Worm (Caenorhabditis elegans) whole organism, L1 larva: ENCODE results near the gene slc-36.5.

Experiments used
- C34B4.2 ChIP-seq: sonication (generic microtip); optimal IDR thresholded peaks from 2 replicates; lab custom pipeline; 2017; ENCODE audit warnings: mild to moderate bottlenecking, missing genetic modification characterization, missing compliant biosample characterization
- F16B12.6 ChIP-seq: fragments of 150-350 bp; optimal IDR thresholded peaks from 2 replicates; lab custom pipeline; 2014; ENCODE audit warnings: missing biosample characterization, missing genetic modification characterization
- aha-1 ChIP-seq: fragments of 150-350 bp; optimal IDR thresholded peaks from 2 replicates; lab custom pipeline; 2014; ENCODE audit warnings: missing biosample characterization, missing genetic modification characterization
- ceh-63 ChIP-seq: fragments of 200-800 bp; sonication (Bioruptor generic); optimal IDR thresholded peaks from 2 replicates; lab custom pipeline; 2018; ENCODE audit warnings: mild to moderate bottlenecking, missing genetic modification characterization, missing compliant biosample characterization
- ceh-8 ChIP-seq: fragments of 200-800 bp; sonication (Bioruptor generic); optimal IDR thresholded peaks from 2 replicates; lab custom pipeline; 2018; ENCODE audit warnings: mild to moderate bottlenecking, missing genetic modification characterization, moderate library complexity, missing compliant biosample characterization
- ceh-82 ChIP-seq, 3 experiments: fragments of 150-350 bp in 1 of 3; sonication (generic microtip) in 2 of 3; optimal IDR thresholded peaks; 2 replicates each; lab custom pipeline; 2014 to 2017; ENCODE audit warnings: missing biosample characterization in 3 of 3, missing genetic modification characterization in 3 of 3
- dpl-1 ChIP-seq, 3 experiments: fragments of 150-350 bp in 2 of 3; sonication (generic microtip) in 1 of 3; optimal IDR thresholded peaks; 2 replicates each; lab custom pipeline; 2014 to 2017; ENCODE audit warnings: missing biosample characterization in 3 of 3, missing genetic modification characterization in 3 of 3, missing genetic modification reagents in 3 of 3
- efl-3 ChIP-seq: fragments of 200-800 bp; sonication (Bioruptor generic); optimal IDR thresholded peaks from 2 replicates; lab custom pipeline; 2018; ENCODE audit warnings: mild to moderate bottlenecking, missing genetic modification characterization, missing compliant biosample characterization
- egl-13 ChIP-seq: sonication (generic microtip); optimal IDR thresholded peaks from 2 replicates; lab custom pipeline; 2016; ENCODE audit warnings: missing genotype, missing genetic modification reagents, missing genetic modification characterization, missing compliant biosample characterization
- elt-2 ChIP-seq: sonication (generic microtip); optimal IDR thresholded peaks from 2 replicates; lab custom pipeline; 2016; ENCODE audit warnings: missing genetic modification characterization, mild to moderate bottlenecking, inconsistent platforms, missing compliant biosample characterization, missing genetic modification reagents
- fkh-10 ChIP-seq: sonication (generic microtip); optimal IDR thresholded peaks from 2 replicates; lab custom pipeline; 2017; ENCODE audit warnings: missing biosample characterization, missing genetic modification reagents, missing genetic modification characterization
- fkh-4 ChIP-seq: sonication (generic microtip); optimal IDR thresholded peaks from 2 replicates; lab custom pipeline; 2016; ENCODE audit warnings: missing compliant biosample characterization, missing genetic modification characterization, borderline replicate concordance
- fkh-8 ChIP-seq: sonication (generic microtip); optimal IDR thresholded peaks from 2 replicates; lab custom pipeline; 2016; ENCODE audit warnings: mild to moderate bottlenecking, missing genetic modification characterization, missing compliant biosample characterization
- grh-1 ChIP-seq: fragments of 200-800 bp; sonication (Bioruptor generic); IDR thresholded peaks from 2 replicates; pipeline ENCODE4 v1.3.6; 2022; ENCODE audit warnings: missing genetic modification reagents, missing genetic modification characterization, missing compliant biosample characterization
- hpl-2 ChIP-seq: fragments of 150-350 bp; optimal IDR thresholded peaks from 2 replicates; lab custom pipeline; 2014; ENCODE audit warnings: missing biosample characterization, missing genetic modification reagents, missing genetic modification characterization
- irx-1 ChIP-seq: sonication (generic microtip); optimal IDR thresholded peaks from 2 replicates; lab custom pipeline; 2016; ENCODE audit warnings: missing genetic modification characterization, missing compliant biosample characterization
- isw-1 ChIP-seq: fragments of 200-800 bp; sonication (Bioruptor generic); IDR thresholded peaks from 2 replicates; pipeline ENCODE4 v1.3.6; 2022; ENCODE audit warnings: missing genetic modification characterization, missing compliant biosample characterization
- lin-13 ChIP-seq: fragments of 150-350 bp; optimal IDR thresholded peaks from 2 replicates; lab custom pipeline; 2014; ENCODE audit warnings: missing biosample characterization, missing genetic modification reagents, missing genetic modification characterization
- lin-14 ChIP-seq: fragments of 200-800 bp; sonication (Bioruptor generic); optimal IDR thresholded peaks from 2 replicates; lab custom pipeline; 2018; ENCODE audit warnings: mild to moderate bottlenecking, missing genetic modification characterization, moderate library complexity, missing compliant biosample characterization
- lin-15B ChIP-seq: fragments of 150-350 bp; sonication (generic microtip); optimal IDR thresholded peaks from 3 replicates; lab custom pipeline; 2014; ENCODE audit warnings: missing biosample characterization, missing genetic modification characterization
- lin-35 ChIP-seq, 2 experiments: fragments of 150-350 bp; optimal IDR thresholded peaks; 2 replicates each; lab custom pipeline; 2014; ENCODE audit warnings: missing biosample characterization in 2 of 2, missing genetic modification characterization in 2 of 2, missing genetic modification reagents in 2 of 2
- lir-3 ChIP-seq: sonication (generic microtip); optimal IDR thresholded peaks from 2 replicates; lab custom pipeline; 2016; ENCODE audit warnings: mild to moderate bottlenecking, missing genetic modification characterization, moderate library complexity, missing compliant biosample characterization; ENCODE audit not compliant: poor library complexity
- lsy-2 ChIP-seq, 2 experiments: fragments of 150-350 bp; optimal IDR thresholded peaks; 2 replicates each; lab custom pipeline; 2014; ENCODE audit warnings: missing biosample characterization in 2 of 2, missing genetic modification characterization in 2 of 2
- mep-1 ChIP-seq: fragments of 150-350 bp; optimal IDR thresholded peaks from 2 replicates; lab custom pipeline; 2014; ENCODE audit warnings: missing biosample characterization, missing genetic modification characterization
- nhr-11 ChIP-seq: fragments of 150-350 bp; optimal IDR thresholded peaks from 2 replicates; lab custom pipeline; 2014; ENCODE audit warnings: missing biosample characterization, missing genetic modification characterization
- nhr-12 ChIP-seq: sonication (generic microtip); optimal IDR thresholded peaks from 2 replicates; lab custom pipeline; 2017; ENCODE audit warnings: missing biosample characterization, missing genetic modification characterization
- nhr-19 ChIP-seq: fragments of 200-800 bp; sonication (Bioruptor generic); conservative IDR thresholded peaks from 2 replicates; pipeline ENCODE4 v1.3.6; 2022; ENCODE audit warnings: missing genetic modification characterization, missing compliant biosample characterization
- nhr-20 ChIP-seq: sonication (generic microtip); optimal IDR thresholded peaks from 2 replicates; lab custom pipeline; 2016; ENCODE audit warnings: mild to moderate bottlenecking, missing genetic modification characterization, missing compliant biosample characterization
- nhr-71 ChIP-seq: sonication (generic microtip); optimal IDR thresholded peaks from 2 replicates; lab custom pipeline; 2016; ENCODE audit warnings: mild to moderate bottlenecking, missing genetic modification characterization, moderate library complexity, missing compliant biosample characterization
- nhr-84 ChIP-seq: sonication (generic microtip); optimal IDR thresholded peaks from 2 replicates; lab custom pipeline; 2017; ENCODE audit warnings: missing biosample characterization, missing genetic modification characterization
- nhr-90 ChIP-seq: sonication (generic microtip); optimal IDR thresholded peaks from 2 replicates; lab custom pipeline; 2016; ENCODE audit warnings: mild to moderate bottlenecking, missing genetic modification characterization, missing compliant biosample characterization; ENCODE audit not compliant: poor library complexity
- pax-3 ChIP-seq: fragments of 200-800 bp; sonication (Bioruptor generic); optimal IDR thresholded peaks from 2 replicates; lab custom pipeline; 2018; ENCODE audit warnings: mild to moderate bottlenecking, missing genetic modification characterization, moderate library complexity, missing compliant biosample characterization
- rnt-1 ChIP-seq: sonication (generic microtip); optimal IDR thresholded peaks from 2 replicates; lab custom pipeline; 2016; ENCODE audit warnings: mild to moderate bottlenecking, missing genetic modification characterization, moderate library complexity, missing compliant biosample characterization
- skn-1 ChIP-seq: fragments of 150-350 bp; optimal IDR thresholded peaks from 2 replicates; lab custom pipeline; 2014; ENCODE audit warnings: missing biosample characterization, missing genetic modification characterization
- sptf-1 ChIP-seq: fragments of 150-350 bp; optimal IDR thresholded peaks from 2 replicates; lab custom pipeline; 2014; ENCODE audit warnings: missing biosample characterization, missing genetic modification characterization
- sup-37 ChIP-seq: fragments of 200-800 bp; sonication (Bioruptor generic); optimal IDR thresholded peaks from 2 replicates; lab custom pipeline; 2018; ENCODE audit warnings: mild to moderate bottlenecking, missing genetic modification characterization, missing compliant biosample characterization
- tbx-2 ChIP-seq: sonication (generic microtip); optimal IDR thresholded peaks from 2 replicates; lab custom pipeline; 2016; ENCODE audit warnings: missing genetic modification characterization, missing compliant biosample characterization
- unc-62 ChIP-seq: fragments of 150-350 bp; optimal IDR thresholded peaks from 2 replicates; lab custom pipeline; 2014; ENCODE audit warnings: missing biosample characterization, missing genetic modification reagents, missing genetic modification characterization
- unc-86 ChIP-seq: sonication (generic microtip); optimal IDR thresholded peaks from 2 replicates; lab custom pipeline; 2016; ENCODE audit warnings: missing genetic modification characterization, missing compliant biosample characterization
- vab-15 ChIP-seq: sonication (generic microtip); optimal IDR thresholded peaks from 2 replicates; lab custom pipeline; 2017; ENCODE audit warnings: missing genotype, mild to moderate bottlenecking, missing genetic modification characterization, missing compliant biosample characterization
- zag-1 ChIP-seq: fragments of 150-350 bp; optimal IDR thresholded peaks from 2 replicates; lab custom pipeline; 2014; ENCODE audit warnings: missing biosample characterization, missing genetic modification characterization
- zip-4 ChIP-seq: fragments of 200-800 bp; sonication (Bioruptor generic); optimal IDR thresholded peaks from 2 replicates; lab custom pipeline; 2018; ENCODE audit warnings: mild to moderate bottlenecking, missing genetic modification characterization, moderate library complexity, missing compliant biosample characterization
- ztf-11 ChIP-seq, 2 experiments: sonication (generic microtip); optimal IDR thresholded peaks; 2 replicates each; lab custom pipeline; 2016 to 2017; ENCODE audit warnings: missing genetic modification characterization in 2 of 2, missing biosample characterization in 1 of 2, missing compliant biosample characterization in 1 of 2

slc-36.5 gene

DNA sequence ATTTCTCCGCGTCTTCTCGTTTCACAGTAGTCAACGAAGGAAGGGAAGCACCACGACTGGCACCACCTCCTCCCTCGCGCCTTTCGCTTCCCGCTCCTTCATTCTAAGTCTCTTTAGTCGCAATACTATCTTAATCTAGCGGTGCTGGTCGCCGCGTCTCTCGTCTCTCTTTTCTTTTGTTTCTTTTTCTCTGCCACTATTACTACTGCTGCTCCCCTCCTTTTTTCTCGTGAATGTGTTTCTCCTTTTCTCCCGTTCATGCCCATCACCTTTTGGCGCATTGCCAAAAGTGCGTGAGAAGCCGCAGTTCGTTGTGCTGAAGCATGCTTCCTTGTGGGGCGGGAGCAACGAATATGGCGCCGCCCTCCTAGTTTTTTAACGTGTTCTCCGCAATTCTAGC, 49.6 kb upstream of the slc-36.5 start (continued):
- no peak for TF ChIP-seq vab-15 (tag; lab: Kevin White, UChicago)
- TF ChIP-seq tbx-2, result peak; percentile 50
- no peak for TF ChIP-seq ceh-8 (GFP tag; lab: Kevin White, UChicago)
- no peak for TF ChIP-seq zag-1
- peak; percentile 67 for TF ChIP-seq nhr-71 (tag; lab: Kevin White, UChicago)
- TF ChIP-seq unc-62 (GFP tag; lab: Kevin White, UChicago), result no peak
- no peak for TF ChIP-seq fkh-4 (tag; lab: Kevin White, UChicago)
- peak in 2 of 3 experiments; percentile 38 to 72 for TF ChIP-seq ceh-82 (tag; optimal IDR thresholded peaks at IDR 0.05; lab: Kevin White, UChicago)
- TF ChIP-seq nhr-90 (tag; lab: Kevin White, UChicago), result peak; percentile 50
- peak; percentile 43 for TF ChIP-seq nhr-19
- TF ChIP-seq ceh-63 (GFP tag; lab: Kevin White, UChicago), result no peak
- no peak for TF ChIP-seq hpl-2
- no peak for TF ChIP-seq efl-3 (GFP tag; lab: Kevin White, UChicago)
- no peak for TF ChIP-seq F16B12.6 (tag; lab: Kevin White, UChicago)
- no peak for TF ChIP-seq sptf-1
- TF ChIP-seq lin-15B (tag; lab: Kevin White, UChicago), result no peak
- no peak for TF ChIP-seq isw-1
- peak; percentile 63 for TF ChIP-seq lin-13 (GFP tag; lab: Kevin White, UChicago)
- no peak for TF ChIP-seq lir-3 (tag; lab: Kevin White, UChicago)
- peak; percentile 59 for TF ChIP-seq nhr-20 (tag; lab: Kevin White, UChicago)
- peak; percentile 84 for TF ChIP-seq mep-1 (tag; lab: Kevin White, UChicago)
- no peak for TF ChIP-seq C34B4.2 (tag; lab: Kevin White, UChicago)
- peak; percentile 76 for TF ChIP-seq skn-1 (tag; lab: Kevin White, UChicago)
- peak; percentile 55 for TF ChIP-seq rnt-1
- TF ChIP-seq elt-2 (tag; lab: Kevin White, UChicago), result peak; percentile 35
- TF ChIP-seq zip-4, result no peak
- TF ChIP-seq unc-86 (tag; lab: Kevin White, UChicago), result peak; percentile 39
- no peak for TF ChIP-seq nhr-11
- peak; percentile 56 to 57 for TF ChIP-seq lin-35 (GFP tag; optimal IDR thresholded peaks at IDR 0.05; lab: Kevin White, UChicago)
- TF ChIP-seq lsy-2 (tag; optimal IDR thresholded peaks at IDR 0.05; lab: Kevin White, UChicago), result peak; percentile 26 to 77
- no peak for TF ChIP-seq nhr-84 (tag; lab: Kevin White, UChicago)
- TF ChIP-seq sup-37 (GFP tag; lab: Kevin White, UChicago), result no peak
- TF ChIP-seq grh-1 (GFP tag; lab: Robert Waterston, UW), result no peak
- no peak for TF ChIP-seq irx-1 (tag; lab: Kevin White, UChicago)
- no peak for TF ChIP-seq pax-3
- peak; percentile 29 to 51 (median 32) for TF ChIP-seq dpl-1 (GFP tag; optimal IDR thresholded peaks at IDR 0.05; lab: Kevin White, UChicago)
- TF ChIP-seq, all 84 proteins: peak for 35

- TF ChIP-seq hpl-2, result no peak
- no peak for TF ChIP-seq rnt-1
- no peak for TF ChIP-seq lin-14 (GFP tag; lab: Kevin White, UChicago)
- TF ChIP-seq ztf-11 (tag; optimal IDR thresholded peaks at IDR 0.05; lab: Kevin White, UChicago), result no peak
- TF ChIP-seq skn-1 (tag; lab: Kevin White, UChicago), result no peak
- no peak for TF ChIP-seq egl-13 (tag; lab: Kevin White, UChicago)
- no peak for TF ChIP-seq aha-1 (tag; lab: Kevin White, UChicago)
- TF ChIP-seq nhr-71 (tag; lab: Kevin White, UChicago), result no peak
- TF ChIP-seq fkh-8, result no peak
- no peak for TF ChIP-seq fkh-10 (GFP tag; lab: Kevin White, UChicago)
- TF ChIP-seq nhr-12, result no peak
- no peak for TF ChIP-seq isw-1
- TF ChIP-seq nhr-19, result no peak
Observed at ce11 chrII:6926054-6926453, 49.2 kb upstream of the slc-36.5 start.
